Fruit fly (Drosophila melanogaster): ENCODE data around the gene MetRS-m.

MetRS-m gene

DNA sequence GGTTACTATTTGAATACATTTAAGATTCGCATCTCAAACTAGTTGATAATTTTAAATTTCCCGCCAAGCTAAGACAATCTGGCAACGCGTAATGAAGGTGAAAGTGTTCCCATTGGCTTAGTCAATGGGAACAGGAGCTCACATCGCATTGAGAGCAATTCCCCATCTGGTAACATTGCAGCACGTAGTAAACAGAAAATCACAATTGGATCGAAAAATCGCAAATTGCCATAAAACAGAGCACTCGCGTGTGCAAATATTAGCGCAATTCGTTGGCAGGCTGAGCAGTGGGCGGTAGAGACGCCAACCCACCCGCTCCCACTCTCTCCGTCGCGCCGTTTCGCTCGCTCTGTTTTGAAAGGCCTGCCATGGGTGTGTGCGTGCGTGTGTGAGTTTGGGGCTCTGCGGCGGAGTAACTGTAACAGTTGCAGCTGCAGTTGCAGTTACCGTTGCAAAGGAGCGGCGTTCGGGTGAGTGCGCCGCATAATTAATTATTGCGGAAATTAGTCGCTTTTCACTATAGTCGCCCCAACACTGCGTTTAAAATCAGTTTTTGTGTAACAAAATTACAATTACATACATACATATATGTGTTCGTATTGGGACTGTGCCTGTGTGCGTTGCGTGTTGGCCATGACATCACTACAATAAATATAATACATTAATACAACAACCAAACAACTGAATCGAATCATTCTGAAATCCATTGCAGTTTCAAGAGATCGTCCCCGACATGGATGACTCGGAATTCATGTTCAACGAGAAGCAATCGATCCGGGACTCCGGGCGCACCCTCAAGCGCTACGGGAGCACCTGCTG, 38.5 kb upstream of the MetRS-m start (continued):
- TF ChIP-seq croc (GFP tag; conservative IDR thresholded peaks at IDR 0.05) (no peak), CG7357 (GFP tag; IDR thresholded peaks at IDR 0.05) (no peak), Dip2 (GFP tag; IDR thresholded peaks at IDR 0.05) (no peak), Spps (tag; optimal IDR thresholded peaks at IDR 0.05) (no peak), ind (GFP tag; optimal IDR thresholded peaks at IDR 0.05) (no peak), row (GFP tag; IDR thresholded peaks at IDR 0.05) (no peak), CG31441 (GFP tag; IDR thresholded peaks at IDR 0.05) (no peak), Meics (GFP tag; optimal IDR thresholded peaks at IDR 0.05) (no peak), CG11723 (GFP tag; optimal IDR thresholded peaks at IDR 0.05) (no peak), Trl (optimal IDR thresholded peaks at IDR 0.05) (peak; percentile 39 to 46), Trl (GFP tag; optimal IDR thresholded peaks at IDR 0.05) (no peak), CG12769 (tag; optimal IDR thresholded peaks at IDR 0.05) (peak; percentile 2), Nf-YB (GFP tag; optimal IDR thresholded peaks at IDR 0.05) (no peak), nerfin-1 (tag; optimal IDR thresholded peaks at IDR 0.05) (peak; percentile 31), CG12219 (GFP tag; optimal IDR thresholded peaks at IDR 0.05) (no peak), CG15514 (GFP tag; optimal IDR thresholded peaks at IDR 0.05) (peak; percentile 34), CG12236 (GFP tag; optimal IDR thresholded peaks at IDR 0.05) (no peak), p53 (GFP tag; optimal IDR thresholded peaks at IDR 0.05) (no peak), ATbp (GFP tag; optimal IDR thresholded peaks at IDR 0.05) (no peak), Nf-YC (tag; optimal IDR thresholded peaks at IDR 0.05) (no peak), CG4820 (GFP tag; optimal IDR thresholded peaks at IDR 0.05) (no peak), Myb (GFP tag; optimal IDR thresholded peaks at IDR 0.05) (peak; percentile 30), B-H2 (GFP tag; optimal IDR thresholded peaks at IDR 0.05) (no peak), NfI (GFP tag; optimal IDR thresholded peaks at IDR 0.05) (no peak), ac (GFP tag; optimal IDR thresholded peaks at IDR 0.05) (no peak), CG3995 (GFP tag; optimal IDR thresholded peaks at IDR 0.05) (peak; percentile 67), CG3407 (GFP tag; optimal IDR thresholded peaks at IDR 0.05) (no peak), ewg (GFP tag; optimal IDR thresholded peaks at IDR 0.05) (no peak), CG6791 (GFP tag; IDR thresholded peaks at IDR 0.05; ENCODE audit: partially characterized antibody) (no peak), YL-1 (GFP tag; optimal IDR thresholded peaks at IDR 0.05) (peak; percentile 41), chn (GFP tag; optimal IDR thresholded peaks at IDR 0.05) (no peak), CG4282 (GFP tag; optimal IDR thresholded peaks at IDR 0.05) (no peak), hkb (optimal IDR thresholded peaks at IDR 0.05) (no peak), hkb (GFP tag; IDR thresholded peaks at IDR 0.05) (no peak), CG9797 (GFP tag; optimal IDR thresholded peaks at IDR 0.05) (peak; percentile 32), CG18011 (GFP tag; optimal IDR thresholded peaks at IDR 0.05) (no peak), otp (GFP tag; IDR thresholded peaks at IDR 0.05) (0 out of 3 replicates have a peak, but pooled peaks have one; percentile 32), CG17385 (GFP tag; optimal IDR thresholded peaks at IDR 0.05) (no peak), CG15073 (GFP tag; optimal IDR thresholded peaks at IDR 0.05) (no peak), tna (GFP tag; IDR thresholded peaks at IDR 0.05; ENCODE audit: partially characterized antibody) (no peak), PHDP (tag; optimal IDR thresholded peaks at IDR 0.05) (no peak), CG2202 (tag; optimal IDR thresholded peaks at IDR 0.05) (no peak), fd3F (GFP tag; optimal IDR thresholded peaks at IDR 0.05) (no peak), CG4854 (GFP tag; optimal IDR thresholded peaks at IDR 0.05) (no peak), Optix (GFP tag; IDR thresholded peaks at IDR 0.05) (no peak), bbx (GFP tag; IDR thresholded peaks at IDR 0.05; ENCODE audit: partially characterized antibody) (0 out of 2 replicates have a peak, but pooled peaks have one; percentile 22), CG11093 (GFP tag; IDR thresholded peaks at IDR 0.05) (no peak), CG13123 (GFP tag; optimal IDR thresholded peaks at IDR 0.05) (no peak), Chrac-16 (GFP tag; optimal IDR thresholded peaks at IDR 0.05) (no peak), ftz-f1 (GFP tag; optimal IDR thresholded peaks at IDR 0.05) (no peak)

All from whole organism, embryonic.